Worm (Caenorhabditis elegans) whole organism, young adult: ENCODE measurements around the gene Y116A8A.150.
A peak's percentile ranks its signal among the peaks of the same experiment; 100 is the strongest.
"Not testable (repeated sequence)": the region's sequence is repeated elsewhere in the genome, so short reads cannot be mapped to it uniquely, and the experiment has no call there.

ENCODE experiments used
- B0261.1 ChIP-seq: sonication (generic microtip); optimal IDR thresholded peaks from 2 replicates; lab custom pipeline; 2016; ENCODE audit warnings: mild to moderate bottlenecking, missing genetic modification characterization, moderate library complexity, missing compliant biosample characterization
- C06A6.2 ChIP-seq: fragments of 200-800 bp; sonication (Bioruptor generic); conservative IDR thresholded peaks from 2 replicates; pipeline ENCODE4 v1.3.6; 2022; ENCODE audit warnings: missing genetic modification characterization, missing compliant biosample characterization
- C17E4.6 ChIP-seq: fragments of 200-800 bp; sonication (Bioruptor generic); IDR thresholded peaks from 2 replicates; pipeline ENCODE4 v1.3.6; 2022; ENCODE audit warnings: missing genetic modification reagents, missing genetic modification characterization, missing compliant biosample characterization
- D2030.7 ChIP-seq: fragments of 200-800 bp; sonication (Bioruptor generic); IDR thresholded peaks from 2 replicates; pipeline ENCODE4 v1.3.6; 2022; ENCODE audit warnings: missing genetic modification reagents, missing genetic modification characterization, missing compliant biosample characterization
- F23B12.7 ChIP-seq: sonication (generic microtip); optimal IDR thresholded peaks from 2 replicates; lab custom pipeline; 2017; ENCODE audit warnings: missing genetic modification characterization, mild to moderate bottlenecking, missing compliant biosample characterization, antibody characterized with exemption, moderate library complexity; ENCODE audit not compliant: insufficient read depth
- F33H1.4 ChIP-seq: fragments of 200-800 bp; sonication (Bioruptor generic); IDR thresholded peaks from 2 replicates; pipeline ENCODE4 v1.3.6; 2022; ENCODE audit warnings: missing genetic modification reagents, missing genetic modification characterization, missing compliant biosample characterization
- F37B4.10 ChIP-seq: fragments of 200-800 bp; sonication (Bioruptor generic); IDR thresholded peaks from 2 replicates; pipeline ENCODE4 v1.3.6; 2022; ENCODE audit warnings: missing genetic modification characterization, missing compliant biosample characterization
- F39B2.1 ChIP-seq: fragments of 200-800 bp; sonication (Bioruptor generic); IDR thresholded peaks from 2 replicates; pipeline ENCODE4 v1.3.6; 2022; ENCODE audit warnings: missing genetic modification reagents, missing genetic modification characterization, missing compliant biosample characterization
- F49E8.2 ChIP-seq: sonication (generic microtip); optimal IDR thresholded peaks from 3 replicates; lab custom pipeline; 2017; ENCODE audit warnings: missing genetic modification characterization, mild to moderate bottlenecking, missing compliant biosample characterization, antibody characterized with exemption, moderate library complexity; ENCODE audit not compliant: insufficient read depth
- F55B11.4 ChIP-seq: sonication (generic microtip); optimal IDR thresholded peaks from 2 replicates; lab custom pipeline; 2016; ENCODE audit warnings: missing compliant biosample characterization, missing genetic modification characterization, borderline replicate concordance; ENCODE audit not compliant: insufficient read depth
- F57A8.1 ChIP-seq: fragments of 200-800 bp; sonication (Bioruptor generic); optimal IDR thresholded peaks from 2 replicates; lab custom pipeline; 2018; ENCODE audit warnings: mild to moderate bottlenecking, missing genetic modification characterization, moderate library complexity, missing compliant biosample characterization
- K12H6.12 ChIP-seq: fragments of 200-800 bp; sonication (Bioruptor generic); optimal IDR thresholded peaks from 2 replicates; lab custom pipeline; 2018; ENCODE audit warnings: mild to moderate bottlenecking, missing genetic modification characterization, missing compliant biosample characterization
- Y53F4B.3 ChIP-seq: fragments of 200-800 bp; sonication (Bioruptor generic); IDR thresholded peaks from 2 replicates; pipeline ENCODE4 v1.3.6; 2022; ENCODE audit warnings: missing genetic modification reagents, missing genetic modification characterization, missing compliant biosample characterization
- Y53G8AR.9 ChIP-seq: fragments of 200-800 bp; sonication (Bioruptor generic); conservative IDR thresholded peaks from 2 replicates; pipeline ENCODE4 v1.3.6; 2022; ENCODE audit warnings: missing genetic modification reagents, missing genetic modification characterization, missing compliant biosample characterization
- Y56A3A.18 ChIP-seq: fragments of 200-800 bp; sonication (Bioruptor generic); IDR thresholded peaks from 2 replicates; pipeline ENCODE4 v1.3.6; 2022; ENCODE audit warnings: missing genetic modification reagents, missing genetic modification characterization, missing compliant biosample characterization
- Y79H2A.3 ChIP-seq: fragments of 200-800 bp; sonication (Bioruptor generic); conservative IDR thresholded peaks from 2 replicates; pipeline ENCODE4 v1.3.6; 2022; ENCODE audit warnings: missing genetic modification reagents, missing genetic modification characterization, missing compliant biosample characterization
- akir-1 ChIP-seq: fragments of 200-800 bp; sonication (Bioruptor generic); optimal IDR thresholded peaks from 2 replicates; lab custom pipeline; 2018; ENCODE audit warnings: mild to moderate bottlenecking, missing genetic modification characterization, moderate library complexity, missing compliant biosample characterization
- ama-1 ChIP-seq, 3 experiments: fragments of 150-350 bp in 1 of 3; sonication (generic microtip) in 2 of 3; optimal IDR thresholded peaks; 2 replicates each; lab custom pipeline; 2014 to 2018; ENCODE audit warnings: missing biosample characterization in 2 of 3, missing genetic modification characterization in 2 of 3, missing genetic modification reagents in 2 of 3
- attf-5 ChIP-seq: fragments of 200-800 bp; sonication (Bioruptor generic); optimal IDR thresholded peaks from 2 replicates; lab custom pipeline; 2018; ENCODE audit warnings: mild to moderate bottlenecking, missing genetic modification characterization, missing compliant biosample characterization
- attf-6 ChIP-seq: fragments of 200-800 bp; sonication (Bioruptor generic); IDR thresholded peaks from 2 replicates; pipeline ENCODE4 v1.3.6; 2022; ENCODE audit warnings: missing genetic modification reagents, missing genetic modification characterization, missing compliant biosample characterization
- bed-1 ChIP-seq: fragments of 200-800 bp; sonication (Bioruptor generic); IDR thresholded peaks from 2 replicates; pipeline ENCODE4 v1.3.6; 2022; ENCODE audit warnings: missing genetic modification reagents, missing genetic modification characterization, missing compliant biosample characterization
- ceh-40 ChIP-seq: fragments of 200-800 bp; sonication (Bioruptor generic); IDR thresholded peaks from 2 replicates; pipeline ENCODE4 v1.3.6; 2022; ENCODE audit warnings: missing genetic modification characterization, missing compliant biosample characterization
- dox-1 ChIP-seq: fragments of 200-800 bp; sonication (Bioruptor generic); IDR thresholded peaks from 2 replicates; pipeline ENCODE4 v1.3.6; 2022; ENCODE audit warnings: missing genetic modification reagents, missing genetic modification characterization, missing compliant biosample characterization
- efl-1 ChIP-seq: fragments of 150-350 bp; optimal IDR thresholded peaks from 2 replicates; lab custom pipeline; 2014; ENCODE audit warnings: missing biosample characterization, missing genetic modification reagents, missing genetic modification characterization
- egrh-3 ChIP-seq: fragments of 200-800 bp; sonication (Bioruptor generic); IDR thresholded peaks from 2 replicates; pipeline ENCODE4 v1.3.6; 2022; ENCODE audit warnings: missing genetic modification reagents, missing genetic modification characterization, missing compliant biosample characterization
- fkh-3 ChIP-seq: sonication (generic microtip); optimal IDR thresholded peaks from 2 replicates; lab custom pipeline; 2016; ENCODE audit warnings: mild to moderate bottlenecking, missing genetic modification characterization, missing compliant biosample characterization
- gei-17 ChIP-seq: fragments of 200-800 bp; sonication (Bioruptor generic); optimal IDR thresholded peaks from 2 replicates; lab custom pipeline; 2018; ENCODE audit warnings: mild to moderate bottlenecking, missing genetic modification characterization, missing compliant biosample characterization
- hmg-1.2 ChIP-seq: fragments of 200-800 bp; sonication (Bioruptor generic); IDR thresholded peaks from 2 replicates; pipeline ENCODE4 v1.3.6; 2022; ENCODE audit warnings: missing genetic modification reagents, missing genetic modification characterization, missing compliant biosample characterization
- hrde-1 ChIP-seq: sonication (generic microtip); optimal IDR thresholded peaks from 2 replicates; lab custom pipeline; 2016; ENCODE audit warnings: missing genetic modification characterization, mild to moderate bottlenecking, missing compliant biosample characterization, moderate library complexity, missing genotype, missing genetic modification reagents, borderline replicate concordance
- lin-54 ChIP-seq: fragments of 200-800 bp; sonication (Bioruptor generic); optimal IDR thresholded peaks from 2 replicates; lab custom pipeline; 2018; ENCODE audit warnings: mild to moderate bottlenecking, missing genetic modification characterization, missing compliant biosample characterization
- lir-1 ChIP-seq: fragments of 200-800 bp; sonication (Bioruptor generic); conservative IDR thresholded peaks from 2 replicates; pipeline ENCODE4 v1.3.6; 2022; ENCODE audit warnings: missing genetic modification reagents, missing genetic modification characterization, missing compliant biosample characterization
- madf-6 ChIP-seq: fragments of 200-800 bp; sonication (Bioruptor generic); IDR thresholded peaks from 2 replicates; pipeline ENCODE4 v1.3.6; 2022; ENCODE audit warnings: missing genetic modification reagents, missing genetic modification characterization, missing compliant biosample characterization
- nfya-1 ChIP-seq: sonication (generic microtip); optimal IDR thresholded peaks from 2 replicates; lab custom pipeline; 2017; ENCODE audit warnings: antibody characterized with exemption, missing compliant biosample characterization, missing genetic modification characterization, borderline replicate concordance; ENCODE audit not compliant: insufficient read depth
- pha-4 ChIP-seq: fragments of 150-350 bp; sonication (generic microtip); optimal IDR thresholded peaks from 2 replicates; lab custom pipeline; 2014; ENCODE audit warnings: missing biosample characterization, missing genetic modification reagents, missing genetic modification characterization
- rcor-1 ChIP-seq: fragments of 200-800 bp; sonication (Bioruptor generic); IDR thresholded peaks from 2 replicates; pipeline ENCODE4 v1.3.6; 2022; ENCODE audit warnings: missing genetic modification reagents, missing genetic modification characterization, missing compliant biosample characterization
- rpc-1 ChIP-seq, 2 experiments: fragments of 150-350 bp in 1 of 2; sonication (generic microtip) in 1 of 2; optimal IDR thresholded peaks; 2 replicates each; lab custom pipeline; 2014 to 2018; ENCODE audit warnings: missing biosample characterization in 1 of 2, missing genetic modification characterization in 1 of 2, missing genetic modification reagents in 1 of 2, missing genotype in 1 of 2
- snpc-4 ChIP-seq, 5 experiments: fragments of 150-350 bp in 1 of 5; sonication (generic microtip) in 4 of 5; optimal IDR thresholded peaks; 2 replicates each; lab custom pipeline; 2014 to 2018; ENCODE audit warnings: missing genetic modification characterization in 5 of 5, missing biosample characterization in 3 of 5, antibody characterized with exemption in 2 of 5, mild to moderate bottlenecking in 2 of 5, missing compliant biosample characterization in 2 of 5, missing genotype in 2 of 5, moderate library complexity in 2 of 5, missing genetic modification reagents in 1 of 5
- sptf-2 ChIP-seq: fragments of 200-800 bp; sonication (Bioruptor generic); optimal IDR thresholded peaks from 2 replicates; lab custom pipeline; 2018; ENCODE audit warnings: mild to moderate bottlenecking, missing genetic modification characterization, missing compliant biosample characterization
- tbp1 ChIP-seq: fragments of 200-800 bp; sonication (Bioruptor generic); optimal IDR thresholded peaks from 2 replicates; lab custom pipeline; 2018; ENCODE audit warnings: mild to moderate bottlenecking, missing genetic modification characterization, missing compliant biosample characterization
- tbx-9 ChIP-seq: sonication (generic microtip); optimal IDR thresholded peaks from 2 replicates; lab custom pipeline; 2016; ENCODE audit warnings: borderline replicate concordance, missing genetic modification characterization, inconsistent platforms, missing compliant biosample characterization
- ztf-25 ChIP-seq: fragments of 200-800 bp; sonication (Bioruptor generic); IDR thresholded peaks from 2 replicates; pipeline ENCODE4 v1.3.6; 2022; ENCODE audit warnings: missing genetic modification reagents, missing genetic modification characterization, missing compliant biosample characterization
- ztf-28 ChIP-seq: fragments of 200-800 bp; sonication (Bioruptor generic); IDR thresholded peaks from 2 replicates; pipeline ENCODE4 v1.3.6; 2022; ENCODE audit warnings: missing genetic modification reagents, missing genetic modification characterization, missing compliant biosample characterization
- ztf-3 ChIP-seq: fragments of 200-800 bp; sonication (Bioruptor generic); optimal IDR thresholded peaks from 2 replicates; lab custom pipeline; 2018; ENCODE audit warnings: mild to moderate bottlenecking, missing genetic modification characterization, missing compliant biosample characterization

Y116A8A.150 gene

DNA sequence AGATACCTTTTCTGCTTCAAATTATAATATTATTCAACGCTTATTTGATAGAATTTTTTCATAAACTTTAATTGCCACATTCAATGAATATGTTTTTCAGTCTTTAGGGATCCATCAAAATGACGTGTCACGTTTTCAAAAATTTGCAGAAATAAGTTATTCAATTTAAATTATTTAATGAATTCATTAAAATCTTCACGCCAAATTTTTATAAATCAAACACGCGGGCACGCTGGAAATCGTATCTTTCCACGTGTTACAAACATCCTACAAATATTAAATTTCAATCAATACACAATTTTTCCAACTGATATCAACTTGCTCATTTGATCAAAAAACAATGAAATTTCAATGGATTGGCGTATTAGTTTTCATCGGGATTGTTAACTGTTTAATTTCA, 20.2 kb downstream of the Y116A8A.150 start, which contains the start of gene Y116A8A.4:
Y116A8A.4 (plus strand) TSS at position 301 of the 400 bp plus-strand sequence.
- TF ChIP-seq akir-1 (GFP tag; lab: Kevin White, UChicago) (no peak), attf-5 (GFP tag; lab: Kevin White, UChicago) (no peak), lir-1 (GFP tag; lab: Robert Waterston, UW) (no peak), nfya-1 (tag; lab: Kevin White, UChicago) (no peak), rcor-1 (GFP tag; lab: Robert Waterston, UW) (no peak), pha-4 (tag; lab: Kevin White, UChicago) (no peak), ztf-3 (no peak), fkh-3 (tag; lab: Kevin White, UChicago) (no peak), hrde-1 (tag; lab: Kevin White, UChicago) (no peak), bed-1 (GFP tag; lab: Robert Waterston, UW) (no peak), F23B12.7 (tag; lab: Kevin White, UChicago) (no peak), C17E4.6 (GFP tag; lab: Robert Waterston, UW) (no peak), K12H6.12 (no peak), madf-6 (no peak), gei-17 (GFP tag; lab: Kevin White, UChicago) (no peak), Y53G8AR.9 (GFP tag; lab: Robert Waterston, UW) (no peak), Y56A3A.18 (GFP tag; lab: Robert Waterston, UW) (no peak), ztf-28 (no peak), tbx-9 (tag; lab: Kevin White, UChicago) (no peak), lin-54 (GFP tag; lab: Kevin White, UChicago) (no peak)

DNA sequence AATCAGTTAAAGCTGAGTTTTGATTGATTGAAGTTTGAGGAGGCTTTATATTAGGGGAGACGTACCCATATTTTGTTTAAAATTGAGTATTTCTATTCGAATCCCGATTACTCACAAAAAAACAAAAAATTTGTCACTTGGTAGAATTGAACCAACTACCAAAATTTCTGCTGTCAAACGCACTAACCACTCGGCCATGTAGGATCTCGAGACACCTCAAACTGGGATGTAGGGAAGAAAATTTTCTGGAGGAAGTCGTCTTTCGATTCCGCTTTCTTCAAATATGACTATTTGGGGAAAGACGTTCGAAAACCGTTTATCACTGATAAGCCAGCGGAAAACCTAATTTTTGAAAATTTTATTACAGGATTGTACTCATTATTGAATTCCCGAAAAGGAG, 24.2 kb downstream of the Y116A8A.150 start:
- TF ChIP-seq B0261.1 (tag; lab: Kevin White, UChicago) (peak; percentile 51), rpc-1 (optimal IDR thresholded peaks at IDR 0.05; lab: Kevin White, UChicago) (peak; percentile 34), rpc-1 (tag; optimal IDR thresholded peaks at IDR 0.05; lab: Kevin White, UChicago) (peak; percentile 62), D2030.7 (GFP tag; lab: Robert Waterston, UW) (0 out of 2 replicates have a peak, but pooled peaks have one; percentile 25), attf-6 (GFP tag; lab: Robert Waterston, UW) (peak; percentile 94), hmg-1.2 (GFP tag; lab: Robert Waterston, UW) (peak; percentile 38; the same call in 1 of the 2 replicates), snpc-4 (tag; optimal IDR thresholded peaks at IDR 0.05; lab: Kevin White, UChicago) (peak in 2 of 4 experiments; percentile 78 to 89), tbp1 (GFP tag; lab: Kevin White, UChicago) (peak; percentile 86), ztf-25 (GFP tag; lab: Robert Waterston, UW) (0 out of 2 replicates have a peak, but pooled peaks have one; percentile 49)
- TF ChIP-seq snpc-4 (GFP tag; optimal IDR thresholded peaks at IDR 0.05; lab: Kevin White, UChicago), result not testable (repeated sequence)

DNA sequence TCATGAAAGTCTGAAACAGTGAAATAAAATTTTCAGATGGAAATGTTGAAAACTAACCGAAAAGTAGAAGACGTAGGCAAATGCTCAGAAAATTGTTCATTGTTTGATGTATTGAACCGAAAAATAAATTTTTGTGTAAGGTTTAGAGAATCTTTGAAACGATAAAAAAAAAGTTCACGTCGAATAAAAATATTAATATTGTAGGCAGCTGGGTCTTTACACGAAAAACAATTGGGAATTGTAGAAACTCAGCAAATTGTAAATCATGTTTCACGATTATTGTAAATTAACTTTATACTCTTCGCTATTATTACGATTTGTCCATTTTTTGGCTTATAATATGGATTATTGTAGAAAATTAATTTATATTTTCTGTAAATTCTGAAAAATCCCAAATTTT, 28.9 kb downstream of the Y116A8A.150 start, which contains the start of gene Y116A8A.2:
Y116A8A.2 (minus strand) TSS at position 101 of the 400 bp plus-strand sequence.
- TF ChIP-seq F55B11.4 (tag; lab: Kevin White, UChicago) (no peak), F39B2.1 (GFP tag; lab: Robert Waterston, UW) (no peak), dox-1 (no peak), F37B4.10 (GFP tag; lab: Robert Waterston, UW) (no peak), D2030.7 (GFP tag; lab: Robert Waterston, UW) (no peak), sptf-2 (GFP tag; lab: Kevin White, UChicago) (no peak), efl-1 (GFP tag; lab: Kevin White, UChicago) (no peak), F33H1.4 (GFP tag; lab: Robert Waterston, UW) (no peak), F57A8.1 (no peak), rpc-1 (optimal IDR thresholded peaks at IDR 0.05; lab: Kevin White, UChicago) (no peak), rpc-1 (tag; optimal IDR thresholded peaks at IDR 0.05; lab: Kevin White, UChicago) (no peak), egrh-3 (GFP tag; lab: Robert Waterston, UW) (no peak), C06A6.2 (GFP tag; lab: Robert Waterston, UW) (no peak), madf-6 (no peak), ama-1 (optimal IDR thresholded peaks at IDR 0.05; lab: Kevin White, UChicago) (no peak), ama-1 (GFP tag; optimal IDR thresholded peaks at IDR 0.05; lab: Kevin White, UChicago) (no peak), Y79H2A.3 (GFP tag; lab: Robert Waterston, UW) (no peak), F49E8.2 (tag; lab: Kevin White, UChicago) (no peak), Y53F4B.3 (no peak), ceh-40 (GFP tag; lab: Robert Waterston, UW) (no peak), Y56A3A.18 (GFP tag; lab: Robert Waterston, UW) (no peak)
